Worm (Caenorhabditis elegans): ENCODE data around the gene fbxa-164.
"Not testable (repeated sequence)": the region's sequence is repeated elsewhere in the genome, so short reads cannot be mapped to it uniquely, and the experiment has no call there.

ce11 chrII:1627783-1628182 is 13.9 kb upstream of the fbxa-164 start, which contains the start of gene C08E3.15:
- not testable (repeated sequence) for TF ChIP-seq him-1, dao-5 (tag; optimal IDR thresholded peaks at IDR 0.05)

Data from whole organism, L4/young adult.